Worm (Caenorhabditis elegans) whole organism, early embryonic: Measurements from ENCODE around the gene C28G1.6.

Experiments
- ama-1 ChIP-seq: fragments of 150-350 bp; optimal IDR thresholded peaks from 2 replicates; lab custom pipeline; 2014
- hmbx-1 ChIP-seq: sonication (generic microtip); optimal IDR thresholded peaks from 2 replicates; lab custom pipeline; 2016; ENCODE audit warnings: mild to moderate bottlenecking, missing genetic modification characterization, missing compliant biosample characterization
- tbx-37 ChIP-seq: fragments of 200-800 bp; sonication (Bioruptor generic); conservative IDR thresholded peaks from 2 replicates; pipeline ENCODE4 v1.3.6; 2022; ENCODE audit warnings: missing genetic modification reagents, missing genetic modification characterization, missing compliant biosample characterization

- TF ChIP-seq hmbx-1 (tag; lab: Kevin White, UChicago) (no peak), ama-1 (no peak), tbx-37 (no peak)
Observed at ce11 chrX:8838176-8838575, 7.1 kb upstream of the C28G1.6 start.
